Worm (Caenorhabditis elegans) whole organism, late embryonic: Measurements from ENCODE around the gene ZK1307.1.

Experiments
- K02D7.2 ChIP-seq: sonication (generic microtip); optimal IDR thresholded peaks from 2 replicates; lab custom pipeline; 2017; ENCODE audit warnings: mild to moderate bottlenecking, missing genetic modification characterization, missing compliant biosample characterization
- Y22D7AL.16 ChIP-seq: sonication (generic microtip); optimal IDR thresholded peaks from 2 replicates; lab custom pipeline; 2016; ENCODE audit warnings: missing genetic modification characterization, missing compliant biosample characterization
- ahr-1 ChIP-seq: sonication (generic microtip); optimal IDR thresholded peaks from 2 replicates; lab custom pipeline; 2016; ENCODE audit warnings: missing genetic modification characterization, missing compliant biosample characterization
- ets-4 ChIP-seq: sonication (generic microtip); optimal IDR thresholded peaks from 2 replicates; lab custom pipeline; 2016; ENCODE audit warnings: missing genetic modification characterization, missing compliant biosample characterization
- mec-3 ChIP-seq: sonication (generic microtip); optimal IDR thresholded peaks from 2 replicates; lab custom pipeline; 2016; ENCODE audit warnings: borderline replicate concordance, missing genetic modification characterization, missing compliant biosample characterization
- nfya-1 ChIP-seq: sonication (generic microtip); optimal IDR thresholded peaks from 2 replicates; lab custom pipeline; 2017; ENCODE audit warnings: missing genetic modification characterization, mild to moderate bottlenecking, missing compliant biosample characterization, antibody characterized with exemption, moderate library complexity
- nhr-11 ChIP-seq: fragments of 150-350 bp; optimal IDR thresholded peaks from 2 replicates; lab custom pipeline; 2014; ENCODE audit warnings: missing biosample characterization, missing genetic modification characterization
- pqm-1 ChIP-seq: sonication (generic microtip); optimal IDR thresholded peaks from 2 replicates; lab custom pipeline; 2016; ENCODE audit warnings: missing genetic modification characterization, missing compliant biosample characterization
- sox-2 ChIP-seq: fragments of 200-800 bp; sonication (Bioruptor generic); IDR thresholded peaks from 2 replicates; pipeline ENCODE4 v1.3.6; 2022; ENCODE audit warnings: missing genetic modification reagents, missing genetic modification characterization, missing compliant biosample characterization
- tbx-2 ChIP-seq: sonication (generic microtip); optimal IDR thresholded peaks from 2 replicates; lab custom pipeline; 2016; ENCODE audit warnings: missing genetic modification characterization, missing compliant biosample characterization
- unc-55 ChIP-seq: sonication (generic microtip); optimal IDR thresholded peaks from 2 replicates; lab custom pipeline; 2017; ENCODE audit warnings: missing biosample characterization, missing genetic modification reagents, missing genetic modification characterization
- zip-5 ChIP-seq: sonication (generic microtip); optimal IDR thresholded peaks from 2 replicates; lab custom pipeline; 2016; ENCODE audit warnings: missing genetic modification characterization, missing compliant biosample characterization

DNA sequence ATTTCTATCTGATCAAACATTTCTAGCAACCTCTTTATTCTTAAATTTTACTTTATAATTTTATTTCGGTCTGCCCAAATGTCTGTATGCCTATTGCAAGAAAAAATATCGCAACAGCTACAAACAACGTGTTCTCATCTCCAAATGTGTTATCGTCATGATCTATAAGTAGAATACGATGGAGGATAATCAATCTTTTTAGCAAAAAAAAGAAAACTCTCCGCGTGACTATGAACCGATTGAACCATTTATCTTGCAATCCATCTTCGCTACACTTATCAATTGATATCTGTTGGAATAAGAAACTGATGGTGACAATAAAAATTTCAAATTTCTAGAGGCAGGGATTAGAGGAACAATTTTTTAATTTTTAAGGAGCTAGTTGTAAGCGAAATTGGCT is 49.4 kb downstream of the ZK1307.1 start:
- TF ChIP-seq zip-5 (tag; lab: Kevin White, UChicago) (no peak), sox-2 (no peak), ahr-1 (tag; lab: Kevin White, UChicago) (no peak), tbx-2 (tag; lab: Kevin White, UChicago) (no peak), nfya-1 (tag; lab: Kevin White, UChicago) (no peak), nhr-11 (tag; lab: Kevin White, UChicago) (no peak), unc-55 (no peak), ets-4 (no peak), K02D7.2 (tag; lab: Kevin White, UChicago) (no peak), mec-3 (tag; lab: Kevin White, UChicago) (no peak), Y22D7AL.16 (tag; lab: Kevin White, UChicago) (no peak), pqm-1 (no peak)
